Fruit fly (Drosophila melanogaster) S2 (cell line): Measurements from ENCODE around the gene SAK.

Experiments used
- CG8478 ChIP-seq: fragments of >200 bp; optimal IDR thresholded peaks from 2 replicates; lab custom pipeline; 2018
- CTCF ChIP-seq, 2 experiments: fragments of >200 bp; optimal IDR thresholded peaks; 2 replicates each; lab custom pipeline; 2018

dm6 chr3L:21465261-21466112, 50.2 kb downstream of the SAK start:
- TF ChIP-seq CG8478 (no peak), CTCF (optimal IDR thresholded peaks at IDR 0.05; lab: Kevin White, UChicago) (no peak)
